Worm (Caenorhabditis elegans) whole organism, late embryonic: ENCODE results near the gene F41E6.1.

Experiments
- nfya-1 ChIP-seq: sonication (generic microtip); optimal IDR thresholded peaks from 2 replicates; lab custom pipeline; 2017; ENCODE audit warnings: missing genetic modification characterization, mild to moderate bottlenecking, missing compliant biosample characterization, antibody characterized with exemption, moderate library complexity
- sdc-2 ChIP-seq: sonication (generic microtip); optimal IDR thresholded peaks from 2 replicates; lab custom pipeline; 2016; ENCODE audit warnings: missing genotype, missing genetic modification characterization, missing compliant biosample characterization

DNA sequence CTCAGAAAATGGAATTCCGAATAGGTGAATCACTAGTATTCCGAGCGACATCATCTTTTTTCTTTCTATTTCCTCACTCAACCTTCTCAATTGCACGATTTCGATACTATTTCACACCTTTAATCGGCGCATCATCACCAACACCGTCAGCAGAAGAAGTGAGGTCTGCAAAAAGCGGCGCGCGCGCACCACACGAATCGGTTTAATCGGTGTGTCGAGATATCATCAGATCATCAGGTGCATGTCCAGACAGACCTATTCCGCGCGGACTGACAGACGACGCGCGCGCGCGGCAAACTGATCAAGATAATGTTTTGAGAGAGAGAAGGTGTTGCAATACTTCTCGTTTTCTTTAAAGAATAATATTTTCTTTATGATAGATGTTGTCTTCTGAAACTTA is 38.1 kb downstream of the F41E6.1 start:
- TF ChIP-seq sdc-2 (tag; lab: Kevin White, UChicago) (no peak), nfya-1 (tag; lab: Kevin White, UChicago) (no peak)
